Worm (Caenorhabditis elegans): Measurements from ENCODE around the gene fipr-19.

- TF ChIP-seq daf-12 (tag; optimal IDR thresholded peaks at IDR 0.05) (no peak), unc-62 (GFP tag; optimal IDR thresholded peaks at IDR 0.05) (no peak), nfya-1 (tag; optimal IDR thresholded peaks at IDR 0.05; ENCODE audit: insufficient read depth) (peak; percentile 6), ztf-4 (tag; optimal IDR thresholded peaks at IDR 0.05) (no peak), skn-1 (tag; optimal IDR thresholded peaks at IDR 0.05) (no peak), nhr-28 (tag; optimal IDR thresholded peaks at IDR 0.05) (no peak), nhr-12 (tag; optimal IDR thresholded peaks at IDR 0.05) (no peak), nhr-76 (tag; optimal IDR thresholded peaks at IDR 0.05) (no peak), lin-39 (tag; optimal IDR thresholded peaks at IDR 0.05) (no peak), jun-1 (tag; optimal IDR thresholded peaks at IDR 0.05) (no peak), fkh-10 (GFP tag; optimal IDR thresholded peaks at IDR 0.05) (no peak)
These were observed 31.3 kb upstream of the fipr-19 start for ce11 chrIII:7490061-7490460.
